Worm (Caenorhabditis elegans): ENCODE measurements around the gene gpcp-1.

DNA sequence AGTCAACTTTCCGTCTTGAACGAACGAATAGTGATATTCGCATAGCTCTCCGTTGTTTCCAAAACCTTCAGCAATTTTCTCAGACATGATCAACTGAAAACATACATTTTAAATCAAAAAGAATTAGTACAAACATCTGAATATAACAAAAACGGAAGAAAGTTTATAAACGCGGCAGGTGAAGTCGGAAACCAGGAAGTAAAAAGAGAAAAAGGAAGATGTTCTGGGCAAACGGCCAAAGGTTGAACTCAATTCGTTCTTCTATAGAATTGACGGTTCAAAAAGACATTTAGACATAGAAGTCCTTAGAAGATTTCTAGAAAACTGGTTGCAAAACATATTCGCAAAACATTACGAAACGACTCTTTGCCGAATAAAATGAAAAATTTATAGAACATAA lies 23.2 kb downstream of the gpcp-1 start, which contains the start of gene F52E4.5:
- TF ChIP-seq him-1 (tag; optimal IDR thresholded peaks at IDR 0.05) (no peak), W03F9.2 (tag; optimal IDR thresholded peaks at IDR 0.05) (no peak)

All from whole organism, L4/young adult.